Worm (Caenorhabditis elegans) whole organism, L1 larva: ENCODE results near the gene C05E4.7.
A peak's percentile ranks its signal among the peaks of the same experiment; 100 is the strongest.

Experiments
- C16A3.4 ChIP-seq: fragments of 150-350 bp; optimal IDR thresholded peaks from 2 replicates; lab custom pipeline; 2014; ENCODE audit warnings: missing biosample characterization, missing genetic modification characterization
- C34B4.2 ChIP-seq: sonication (generic microtip); optimal IDR thresholded peaks from 2 replicates; lab custom pipeline; 2017; ENCODE audit warnings: mild to moderate bottlenecking, missing genetic modification characterization, missing compliant biosample characterization
- F16B12.6 ChIP-seq: fragments of 150-350 bp; optimal IDR thresholded peaks from 2 replicates; lab custom pipeline; 2014; ENCODE audit warnings: missing biosample characterization, missing genetic modification characterization
- Y116A8C.19 ChIP-seq: sonication (generic microtip); optimal IDR thresholded peaks from 2 replicates; lab custom pipeline; 2016; ENCODE audit warnings: missing compliant biosample characterization, missing genetic modification characterization, borderline replicate concordance
- aha-1 ChIP-seq: fragments of 150-350 bp; optimal IDR thresholded peaks from 2 replicates; lab custom pipeline; 2014; ENCODE audit warnings: missing biosample characterization, missing genetic modification characterization
- ama-1 ChIP-seq: fragments of 150-350 bp; optimal IDR thresholded peaks from 2 replicates; lab custom pipeline; 2014
- blmp-1 ChIP-seq: fragments of 150-350 bp; optimal IDR thresholded peaks from 2 replicates; lab custom pipeline; 2014; ENCODE audit warnings: missing biosample characterization, missing genetic modification characterization
- ceh-63 ChIP-seq: fragments of 200-800 bp; sonication (Bioruptor generic); optimal IDR thresholded peaks from 2 replicates; lab custom pipeline; 2018; ENCODE audit warnings: mild to moderate bottlenecking, missing genetic modification characterization, missing compliant biosample characterization
- ceh-8 ChIP-seq: fragments of 200-800 bp; sonication (Bioruptor generic); optimal IDR thresholded peaks from 2 replicates; lab custom pipeline; 2018; ENCODE audit warnings: mild to moderate bottlenecking, missing genetic modification characterization, moderate library complexity, missing compliant biosample characterization
- ceh-88 ChIP-seq: fragments of 200-800 bp; sonication (Bioruptor generic); IDR thresholded peaks from 2 replicates; pipeline ENCODE4 v1.3.6; 2022; ENCODE audit warnings: missing genetic modification characterization, missing compliant biosample characterization
- ceh-90 ChIP-seq: sonication (generic microtip); optimal IDR thresholded peaks from 2 replicates; lab custom pipeline; 2016; ENCODE audit warnings: missing genetic modification characterization, missing compliant biosample characterization
- dpl-1 ChIP-seq, 3 experiments: fragments of 150-350 bp in 2 of 3; sonication (generic microtip) in 1 of 3; optimal IDR thresholded peaks; 2 replicates each; lab custom pipeline; 2014 to 2017; ENCODE audit warnings: missing biosample characterization in 3 of 3, missing genetic modification characterization in 3 of 3, missing genetic modification reagents in 3 of 3
- egl-27 ChIP-seq, 2 experiments: fragments of 150-350 bp in 1 of 2; sonication (generic microtip); optimal IDR thresholded peaks; 3 replicates each; lab custom pipeline; 2017 to 2018; ENCODE audit warnings: missing biosample characterization in 2 of 2, missing genetic modification characterization in 2 of 2, missing genetic modification reagents in 2 of 2
- elt-2 ChIP-seq: sonication (generic microtip); optimal IDR thresholded peaks from 2 replicates; lab custom pipeline; 2016; ENCODE audit warnings: missing genetic modification characterization, mild to moderate bottlenecking, inconsistent platforms, missing compliant biosample characterization, missing genetic modification reagents
- elt-3 ChIP-seq, 6 experiments: fragments of 150-350 bp in 1 of 6; sonication (generic microtip); optimal IDR thresholded peaks; 2 replicates each; lab custom pipeline; 2017 to 2018; ENCODE audit warnings: missing biosample characterization in 6 of 6, missing genetic modification characterization in 6 of 6, inconsistent platforms in 1 of 6
- ets-5 ChIP-seq: fragments of 200-800 bp; sonication (Bioruptor generic); IDR thresholded peaks from 2 replicates; pipeline ENCODE4 v1.3.6; 2022; ENCODE audit warnings: missing genetic modification characterization, missing compliant biosample characterization
- fkh-10 ChIP-seq: sonication (generic microtip); optimal IDR thresholded peaks from 2 replicates; lab custom pipeline; 2017; ENCODE audit warnings: missing biosample characterization, missing genetic modification reagents, missing genetic modification characterization
- fkh-4 ChIP-seq: sonication (generic microtip); optimal IDR thresholded peaks from 2 replicates; lab custom pipeline; 2016; ENCODE audit warnings: missing compliant biosample characterization, missing genetic modification characterization, borderline replicate concordance
- fkh-8 ChIP-seq: sonication (generic microtip); optimal IDR thresholded peaks from 2 replicates; lab custom pipeline; 2016; ENCODE audit warnings: mild to moderate bottlenecking, missing genetic modification characterization, missing compliant biosample characterization
- fos-1 ChIP-seq: fragments of 150-350 bp; optimal IDR thresholded peaks from 2 replicates; lab custom pipeline; 2014; ENCODE audit warnings: missing biosample characterization, missing genetic modification characterization
- hlh-17 ChIP-seq: fragments of 200-800 bp; sonication (Bioruptor generic); optimal IDR thresholded peaks from 2 replicates; lab custom pipeline; 2018; ENCODE audit warnings: missing genetic modification characterization, mild to moderate bottlenecking, missing compliant biosample characterization, moderate library complexity, borderline replicate concordance
- hlh-4 ChIP-seq: sonication (generic microtip); optimal IDR thresholded peaks from 2 replicates; lab custom pipeline; 2016; ENCODE audit warnings: mild to moderate bottlenecking, missing genetic modification characterization, missing compliant biosample characterization
- irx-1 ChIP-seq: sonication (generic microtip); optimal IDR thresholded peaks from 2 replicates; lab custom pipeline; 2016; ENCODE audit warnings: missing genetic modification characterization, missing compliant biosample characterization
- isw-1 ChIP-seq: fragments of 200-800 bp; sonication (Bioruptor generic); IDR thresholded peaks from 2 replicates; pipeline ENCODE4 v1.3.6; 2022; ENCODE audit warnings: missing genetic modification characterization, missing compliant biosample characterization
- jun-1 ChIP-seq: fragments of 150-350 bp; optimal IDR thresholded peaks from 2 replicates; lab custom pipeline; 2014; ENCODE audit warnings: missing biosample characterization, missing genetic modification reagents, missing genetic modification characterization
- lin-35 ChIP-seq, 2 experiments: fragments of 150-350 bp; optimal IDR thresholded peaks; 2 replicates each; lab custom pipeline; 2014; ENCODE audit warnings: missing biosample characterization in 2 of 2, missing genetic modification characterization in 2 of 2, missing genetic modification reagents in 2 of 2
- lin-39 ChIP-seq: fragments of 150-350 bp; optimal IDR thresholded peaks from 2 replicates; lab custom pipeline; 2014; ENCODE audit warnings: missing biosample characterization, missing genetic modification reagents, missing genetic modification characterization
- mab-9 ChIP-seq: fragments of 200-800 bp; sonication (Bioruptor generic); IDR thresholded peaks from 2 replicates; pipeline ENCODE4 v1.3.6; 2022; ENCODE audit warnings: missing genetic modification reagents, missing genetic modification characterization, missing compliant biosample characterization
- mdl-1 ChIP-seq, 2 experiments: fragments of 150-350 bp; optimal IDR thresholded peaks; 2 replicates each; lab custom pipeline; 2014 to 2017; ENCODE audit warnings: missing biosample characterization in 2 of 2, missing genetic modification characterization in 2 of 2, inconsistent platforms in 1 of 2
- mef-2 ChIP-seq: fragments of 150-350 bp; optimal IDR thresholded peaks from 2 replicates; lab custom pipeline; 2014; ENCODE audit warnings: missing biosample characterization, missing genetic modification characterization
- nhr-12 ChIP-seq: sonication (generic microtip); optimal IDR thresholded peaks from 2 replicates; lab custom pipeline; 2017; ENCODE audit warnings: missing biosample characterization, missing genetic modification characterization
- nhr-20 ChIP-seq: sonication (generic microtip); optimal IDR thresholded peaks from 2 replicates; lab custom pipeline; 2016; ENCODE audit warnings: mild to moderate bottlenecking, missing genetic modification characterization, missing compliant biosample characterization
- nhr-28 ChIP-seq: fragments of 150-350 bp; optimal IDR thresholded peaks from 2 replicates; lab custom pipeline; 2014; ENCODE audit warnings: missing biosample characterization, missing genetic modification characterization
- nhr-71 ChIP-seq: sonication (generic microtip); optimal IDR thresholded peaks from 2 replicates; lab custom pipeline; 2016; ENCODE audit warnings: mild to moderate bottlenecking, missing genetic modification characterization, moderate library complexity, missing compliant biosample characterization
- nhr-76 ChIP-seq: sonication (generic microtip); optimal IDR thresholded peaks from 2 replicates; lab custom pipeline; 2017; ENCODE audit warnings: missing biosample characterization, missing genetic modification characterization
- nhr-77 ChIP-seq: fragments of 150-350 bp; optimal IDR thresholded peaks from 2 replicates; lab custom pipeline; 2014; ENCODE audit warnings: missing biosample characterization, missing genetic modification characterization
- nhr-84 ChIP-seq: sonication (generic microtip); optimal IDR thresholded peaks from 2 replicates; lab custom pipeline; 2017; ENCODE audit warnings: missing biosample characterization, missing genetic modification characterization
- nhr-85 ChIP-seq: sonication (generic microtip); peaks from one replicate; lab custom pipeline; 2016; ENCODE audit warnings: missing genetic modification characterization, inconsistent platforms, missing compliant biosample characterization
- pax-3 ChIP-seq: fragments of 200-800 bp; sonication (Bioruptor generic); optimal IDR thresholded peaks from 2 replicates; lab custom pipeline; 2018; ENCODE audit warnings: mild to moderate bottlenecking, missing genetic modification characterization, moderate library complexity, missing compliant biosample characterization
- skn-1 ChIP-seq: fragments of 150-350 bp; optimal IDR thresholded peaks from 2 replicates; lab custom pipeline; 2014; ENCODE audit warnings: missing biosample characterization, missing genetic modification characterization
- snpc-4 ChIP-seq: fragments of 150-350 bp; optimal IDR thresholded peaks from 2 replicates; lab custom pipeline; 2014; ENCODE audit warnings: missing biosample characterization, missing genetic modification characterization
- snu-23 ChIP-seq: sonication (generic microtip); optimal IDR thresholded peaks from 2 replicates; lab custom pipeline; 2016; ENCODE audit warnings: missing genetic modification characterization, missing compliant biosample characterization
- sox-4 ChIP-seq: sonication (generic microtip); optimal IDR thresholded peaks from 2 replicates; lab custom pipeline; 2016; ENCODE audit warnings: missing genetic modification characterization, missing compliant biosample characterization
- sup-37 ChIP-seq: fragments of 200-800 bp; sonication (Bioruptor generic); optimal IDR thresholded peaks from 2 replicates; lab custom pipeline; 2018; ENCODE audit warnings: mild to moderate bottlenecking, missing genetic modification characterization, missing compliant biosample characterization
- swsn-7 ChIP-seq: sonication (generic microtip); optimal IDR thresholded peaks from 2 replicates; lab custom pipeline; 2016; ENCODE audit warnings: missing genetic modification characterization, missing compliant biosample characterization
- tbx-2 ChIP-seq: sonication (generic microtip); optimal IDR thresholded peaks from 2 replicates; lab custom pipeline; 2016; ENCODE audit warnings: missing genetic modification characterization, missing compliant biosample characterization
- tlp-1 ChIP-seq: fragments of 150-350 bp; optimal IDR thresholded peaks from 2 replicates; lab custom pipeline; 2014; ENCODE audit warnings: missing biosample characterization, missing genetic modification characterization
- unc-130 ChIP-seq: fragments of 150-350 bp; optimal IDR thresholded peaks from 2 replicates; lab custom pipeline; 2017; ENCODE audit warnings: missing biosample characterization, missing genetic modification characterization, inconsistent platforms
- unc-62 ChIP-seq: fragments of 150-350 bp; optimal IDR thresholded peaks from 2 replicates; lab custom pipeline; 2014; ENCODE audit warnings: missing biosample characterization, missing genetic modification reagents, missing genetic modification characterization
- unc-86 ChIP-seq: sonication (generic microtip); optimal IDR thresholded peaks from 2 replicates; lab custom pipeline; 2016; ENCODE audit warnings: missing genetic modification characterization, missing compliant biosample characterization
- unc-98 ChIP-seq: fragments of 200-800 bp; sonication (Bioruptor generic); IDR thresholded peaks from 2 replicates; pipeline ENCODE4 v1.3.6; 2022; ENCODE audit warnings: missing genetic modification characterization, missing compliant biosample characterization
- zag-1 ChIP-seq: fragments of 150-350 bp; optimal IDR thresholded peaks from 2 replicates; lab custom pipeline; 2014; ENCODE audit warnings: missing biosample characterization, missing genetic modification characterization
- zip-4 ChIP-seq: fragments of 200-800 bp; sonication (Bioruptor generic); optimal IDR thresholded peaks from 2 replicates; lab custom pipeline; 2018; ENCODE audit warnings: mild to moderate bottlenecking, missing genetic modification characterization, moderate library complexity, missing compliant biosample characterization
- ztf-11 ChIP-seq, 2 experiments: sonication (generic microtip); optimal IDR thresholded peaks; 2 replicates each; lab custom pipeline; 2016 to 2017; ENCODE audit warnings: missing genetic modification characterization in 2 of 2, missing biosample characterization in 1 of 2, missing compliant biosample characterization in 1 of 2
- ztf-4 ChIP-seq: fragments of 150-350 bp; optimal IDR thresholded peaks from 2 replicates; lab custom pipeline; 2014; ENCODE audit warnings: missing biosample characterization, missing genetic modification characterization

C05E4.7 gene

DNA sequence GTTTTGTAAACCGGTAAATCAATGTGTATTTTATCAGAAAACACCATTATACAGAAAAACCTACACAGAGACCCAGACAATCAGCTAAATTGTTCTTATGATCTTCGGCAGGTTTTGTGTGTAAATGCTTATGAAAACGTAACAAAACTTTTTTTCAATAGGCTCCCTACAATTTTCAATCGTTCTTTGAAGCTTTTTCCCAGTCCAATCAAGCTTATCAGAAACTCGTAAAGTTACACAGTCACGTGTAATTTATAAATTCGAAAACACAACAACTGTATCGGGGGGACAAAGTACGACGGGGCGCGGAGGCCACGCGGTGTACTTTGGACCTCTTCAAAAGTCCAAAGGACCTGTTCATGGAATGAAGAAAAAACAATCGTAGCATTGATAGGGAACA, 11.7 kb upstream of the C05E4.7 start (continued):
- TF ChIP-seq snu-23 (GFP tag; lab: Kevin White, UChicago) (peak; percentile 64), mab-9 (GFP tag; lab: Robert Waterston, UW) (no peak), ceh-88 (GFP tag; lab: Robert Waterston, UW) (no peak; the same call in 1 of the 2 replicates), C16A3.4 (tag; lab: Kevin White, UChicago) (peak; percentile 49), sox-4 (tag; lab: Kevin White, UChicago) (no peak), skn-1 (tag; lab: Kevin White, UChicago) (no peak), unc-86 (tag; lab: Kevin White, UChicago) (no peak), Y116A8C.19 (tag; lab: Kevin White, UChicago) (no peak), elt-3 (tag; optimal IDR thresholded peaks at IDR 0.05; lab: Kevin White, UChicago) (peak in 2 of 6 experiments; percentile 45 to 48), irx-1 (tag; lab: Kevin White, UChicago) (no peak), ceh-8 (no peak), unc-98 (GFP tag; lab: Robert Waterston, UW) (no peak), isw-1 (no peak), pax-3 (tag; lab: Kevin White, UChicago) (no peak), nhr-12 (tag; lab: Kevin White, UChicago) (no peak), C34B4.2 (tag; lab: Kevin White, UChicago) (no peak), ztf-11 (tag; optimal IDR thresholded peaks at IDR 0.05; lab: Kevin White, UChicago) (peak in 1 of 2 experiments; percentile 32), nhr-85 (tag; lab: Kevin White, UChicago) (peak; percentile 71), tbx-2 (peak; percentile 63), aha-1 (no peak), swsn-7 (peak; percentile 0), ama-1 (peak; percentile 43), zip-4 (GFP tag; lab: Kevin White, UChicago) (no peak), lin-39 (tag; lab: Kevin White, UChicago) (no peak), unc-130 (no peak), nhr-71 (tag; lab: Kevin White, UChicago) (peak; percentile 88), ztf-4 (peak; percentile 59), nhr-84 (tag; lab: Kevin White, UChicago) (no peak), snpc-4 (tag; lab: Kevin White, UChicago) (no peak), nhr-28 (tag; lab: Kevin White, UChicago) (no peak), unc-62 (GFP tag; lab: Kevin White, UChicago) (no peak), mef-2 (tag; lab: Kevin White, UChicago) (no peak), tlp-1 (tag; lab: Kevin White, UChicago) (no peak), mdl-1 (tag; optimal IDR thresholded peaks at IDR 0.05; lab: Kevin White, UChicago) (peak in 1 of 2 experiments; percentile 73), fkh-4 (no peak), fkh-8 (no peak), jun-1 (tag; lab: Kevin White, UChicago) (no peak), hlh-17 (no peak), nhr-76 (tag; lab: Kevin White, UChicago) (no peak), nhr-77 (tag; lab: Kevin White, UChicago) (no peak), nhr-20 (tag; lab: Kevin White, UChicago) (peak; percentile 75), lin-35 (GFP tag; optimal IDR thresholded peaks at IDR 0.05; lab: Kevin White, UChicago) (peak in 1 of 2 experiments; percentile 77), dpl-1 (GFP tag; optimal IDR thresholded peaks at IDR 0.05; lab: Kevin White, UChicago) (no peak), ceh-63 (no peak), blmp-1 (peak; percentile 13), F16B12.6 (tag; lab: Kevin White, UChicago) (no peak), fos-1 (tag; lab: Kevin White, UChicago) (no peak), hlh-4 (no peak), elt-2 (tag; lab: Kevin White, UChicago) (peak; percentile 90), ceh-90 (tag; lab: Kevin White, UChicago) (no peak), fkh-10 (no peak), sup-37 (GFP tag; lab: Kevin White, UChicago) (peak; percentile 77), egl-27 (tag; optimal IDR thresholded peaks at IDR 0.05; lab: Kevin White, UChicago) (no peak), zag-1 (tag; lab: Kevin White, UChicago) (no peak), ets-5 (GFP tag; lab: Robert Waterston, UW) (no peak)
